Worm (Caenorhabditis elegans): ENCODE measurements around the gene Y73B6BL.23.

- TF ChIP-seq pros-1 (tag; optimal IDR thresholded peaks at IDR 0.05) (no peak), lim-6 (tag; optimal IDR thresholded peaks at IDR 0.05) (no peak), ama-1 (optimal IDR thresholded peaks at IDR 0.05) (no peak), pax-1 (tag; optimal IDR thresholded peaks at IDR 0.05) (no peak), fax-1 (tag; optimal IDR thresholded peaks at IDR 0.05) (no peak), ets-4 (tag; optimal IDR thresholded peaks at IDR 0.05) (no peak), lin-11 (tag; optimal IDR thresholded peaks at IDR 0.05) (no peak), ceh-9 (tag; optimal IDR thresholded peaks at IDR 0.05) (no peak), nhr-11 (tag; optimal IDR thresholded peaks at IDR 0.05) (no peak), sox-4 (tag; optimal IDR thresholded peaks at IDR 0.05) (no peak), pag-3 (tag; optimal IDR thresholded peaks at IDR 0.05; ENCODE audit: borderline replicate concordance) (no peak), eyg-1 (tag; optimal IDR thresholded peaks at IDR 0.05) (no peak), elt-2 (tag; optimal IDR thresholded peaks at IDR 0.05) (no peak)
These were observed 15.5 kb downstream of the Y73B6BL.23 start for ce11 chrIV:6403399-6403798.
